Worm (Caenorhabditis elegans) whole organism, L4 larva: Measurements from ENCODE around the gene M7.7.

Experiments
- attf-4 ChIP-seq: sonication (generic microtip); optimal IDR thresholded peaks from 3 replicates; lab custom pipeline; 2017; ENCODE audit warnings: missing biosample characterization, missing genetic modification characterization
- ceh-28 ChIP-seq: fragments of 150-350 bp; optimal IDR thresholded peaks from 2 replicates; lab custom pipeline; 2014; ENCODE audit warnings: missing biosample characterization, missing genetic modification reagents, missing genetic modification characterization
- ceh-32 ChIP-seq: sonication (generic microtip); optimal IDR thresholded peaks from 2 replicates; lab custom pipeline; 2016; ENCODE audit warnings: mild to moderate bottlenecking, missing genetic modification characterization, missing compliant biosample characterization; ENCODE audit not compliant: poor library complexity
- dpl-1 ChIP-seq: fragments of 150-350 bp; optimal IDR thresholded peaks from 2 replicates; lab custom pipeline; 2014; ENCODE audit warnings: missing biosample characterization, missing genetic modification reagents, missing genetic modification characterization
- hif-1 ChIP-seq, 2 experiments: sonication (generic microtip); optimal IDR thresholded peaks; 2 replicates each; lab custom pipeline; 2016 to 2017; ENCODE audit warnings: missing compliant biosample characterization in 2 of 2, missing genetic modification characterization in 2 of 2, missing genetic modification reagents in 2 of 2, missing genotype in 2 of 2, mild to moderate bottlenecking in 1 of 2
- mdt-29 ChIP-seq: fragments of 200-800 bp; sonication (Bioruptor generic); IDR thresholded peaks from 2 replicates; pipeline ENCODE4 v1.3.6; 2022; ENCODE audit warnings: missing genetic modification reagents, missing genetic modification characterization, missing compliant biosample characterization
- pqm-1 ChIP-seq: sonication (generic microtip); optimal IDR thresholded peaks from 2 replicates; lab custom pipeline; 2017; ENCODE audit warnings: missing biosample characterization, missing genetic modification characterization
- snpc-4 ChIP-seq: fragments of 150-350 bp; optimal IDR thresholded peaks from 2 replicates; lab custom pipeline; 2014; ENCODE audit warnings: missing biosample characterization, missing genetic modification characterization
- ztf-11 ChIP-seq: fragments of 150-350 bp; optimal IDR thresholded peaks from 2 replicates; lab custom pipeline; 2014; ENCODE audit warnings: missing biosample characterization, missing genetic modification characterization

ce11 chrIV:11092502-11093080 lies 3.0 kb downstream of the M7.7 start, which contains the start of gene bcc-1:
- no peak for TF ChIP-seq ztf-11 (tag; lab: Kevin White, UChicago)
- no peak for TF ChIP-seq ceh-32 (tag; lab: Kevin White, UChicago)
- TF ChIP-seq attf-4 (tag; lab: Kevin White, UChicago) = no peak
- no peak for TF ChIP-seq snpc-4 (tag; lab: Kevin White, UChicago)
- no peak for TF ChIP-seq pqm-1
- no peak for TF ChIP-seq dpl-1 (GFP tag; lab: Kevin White, UChicago)
- TF ChIP-seq mdt-29 (GFP tag; lab: Robert Waterston, UW) = no peak
- no peak for TF ChIP-seq ceh-28 (tag; lab: Kevin White, UChicago)
- TF ChIP-seq hif-1 (tag; optimal IDR thresholded peaks at IDR 0.05; lab: Kevin White, UChicago) = no peak
